Worm (Caenorhabditis elegans): ENCODE results near the gene F14D2.19.

- TF ChIP-seq elt-2 (tag; optimal IDR thresholded peaks at IDR 0.05), result no peak
- no peak for TF ChIP-seq ceh-82 (tag; optimal IDR thresholded peaks at IDR 0.05)
- TF ChIP-seq egl-13 (tag; optimal IDR thresholded peaks at IDR 0.05), result no peak
- no peak for TF ChIP-seq vab-15 (tag; optimal IDR thresholded peaks at IDR 0.05)
Measured at ce11 chrII:3378275-3378674, 41.3 kb upstream of the F14D2.19 start, which contains the start of gene Y49F6C.2.

Data from whole organism, L1 larva.